Worm (Caenorhabditis elegans): ENCODE results near the gene rfs-1.

DNA sequence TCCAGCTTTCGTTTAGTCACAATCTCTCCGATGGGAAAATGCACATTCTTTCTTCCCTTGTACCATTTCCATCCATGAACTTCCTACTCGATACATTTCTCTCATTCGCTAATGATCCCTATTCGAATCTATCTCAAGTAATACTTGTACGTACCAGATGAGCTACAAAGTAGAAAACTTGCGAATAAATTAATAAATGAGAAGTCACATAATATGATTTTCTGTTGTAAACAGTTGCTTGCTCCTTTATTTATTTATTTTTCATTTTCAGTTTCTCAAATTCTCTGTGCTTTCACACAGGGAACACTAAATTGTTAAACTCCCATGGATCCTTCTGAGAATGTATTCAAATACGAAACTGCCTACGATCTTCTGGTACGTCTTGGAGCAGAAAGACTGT, at the start of gene rfs-1:
- TF ChIP-seq fkh-10 (GFP tag; optimal IDR thresholded peaks at IDR 0.05): no peak
- no peak for TF ChIP-seq rnt-1 (tag; optimal IDR thresholded peaks at IDR 0.05)

Measured in whole organism, late embryonic.